Fruit fly (Drosophila melanogaster) whole organism, embryonic: ENCODE measurements around the gene Tace.

Source experiments
- ATbp ChIP-seq: fragments of 200-800 bp; sonication (Bioruptor generic); optimal IDR thresholded peaks from 2 replicates; lab custom pipeline; 2017; ENCODE audit warnings: missing biosample characterization, mild to moderate bottlenecking, missing genetic modification characterization, missing genetic modification reagents
- CG10147 ChIP-seq: fragments of 200-800 bp; sonication (Bioruptor generic); optimal IDR thresholded peaks from 2 replicates; lab custom pipeline; 2019; ENCODE audit warnings: missing biosample characterization, mild to moderate bottlenecking, missing genetic modification characterization, moderate library complexity
- CG10431 ChIP-seq: fragments of 200-800 bp; sonication (Bioruptor generic); optimal IDR thresholded peaks from 3 replicates; lab custom pipeline; 2018; ENCODE audit warnings: missing biosample characterization, mild to moderate bottlenecking, missing genetic modification characterization
- CG10565 ChIP-seq: fragments of 200-800 bp; sonication (Bioruptor generic); optimal IDR thresholded peaks from 3 replicates; lab custom pipeline; 2016; ENCODE audit warnings: missing biosample characterization, mild to moderate bottlenecking, missing genetic modification characterization
- CG12071 ChIP-seq: fragments of 200-800 bp; sonication (Bioruptor generic); optimal IDR thresholded peaks from 3 replicates; lab custom pipeline; 2018; ENCODE audit warnings: missing biosample characterization, mild to moderate bottlenecking, missing genetic modification characterization
- CG13123 ChIP-seq: fragments of 200-800 bp; sonication (Bioruptor generic); optimal IDR thresholded peaks from 2 replicates; lab custom pipeline; 2016; ENCODE audit warnings: missing biosample characterization, missing genetic modification characterization
- CG13287 ChIP-seq: fragments of 200-800 bp; sonication (Bioruptor generic); IDR thresholded peaks from 2 replicates; pipeline ENCODE4 v1.3.6; 2022; ENCODE audit warnings: missing biosample characterization, missing genetic modification characterization; ENCODE audit not compliant: partially characterized antibody
- CG13775 ChIP-seq: fragments of 200-800 bp; sonication (Bioruptor generic); optimal IDR thresholded peaks from 3 replicates; lab custom pipeline; 2017; ENCODE audit warnings: missing biosample characterization, mild to moderate bottlenecking, missing genetic modification characterization
- CG14965 ChIP-seq: fragments of 200-800 bp; sonication (Bioruptor generic); optimal IDR thresholded peaks from 2 replicates; lab custom pipeline; 2016; ENCODE audit warnings: missing biosample characterization, missing genetic modification characterization, borderline replicate concordance
- CG15073 ChIP-seq: fragments of 200-800 bp; sonication (Bioruptor generic); optimal IDR thresholded peaks from 2 replicates; lab custom pipeline; 2016; ENCODE audit warnings: missing biosample characterization, missing genetic modification characterization
- CG1529 ChIP-seq: fragments of 200-800 bp; sonication (Bioruptor generic); optimal IDR thresholded peaks from 3 replicates; lab custom pipeline; 2018; ENCODE audit warnings: missing biosample characterization, missing genetic modification characterization
- CG16779 ChIP-seq: fragments of 200-800 bp; sonication (Bioruptor generic); IDR thresholded peaks from 2 replicates; pipeline ENCODE4 v1.3.6; 2022; ENCODE audit warnings: missing biosample characterization, missing genetic modification characterization
- CG17612 ChIP-seq: fragments of 200-800 bp; sonication (Bioruptor generic); IDR thresholded peaks from 2 replicates; pipeline ENCODE4 v1.3.6; 2022; ENCODE audit warnings: missing biosample characterization, missing genetic modification characterization
- CG31365 ChIP-seq: fragments of 200-800 bp; sonication (Bioruptor generic); optimal IDR thresholded peaks from 2 replicates; lab custom pipeline; 2018; ENCODE audit warnings: missing biosample characterization, mild to moderate bottlenecking, missing genetic modification characterization
- CG6683 ChIP-seq: fragments of 200-800 bp; sonication (Bioruptor generic); optimal IDR thresholded peaks from 2 replicates; lab custom pipeline; 2017; ENCODE audit warnings: missing biosample characterization, mild to moderate bottlenecking, missing genetic modification characterization, missing genetic modification reagents
- CG7556 ChIP-seq: fragments of 200-800 bp; sonication (Bioruptor generic); optimal IDR thresholded peaks from 2 replicates; lab custom pipeline; 2017; ENCODE audit warnings: missing biosample characterization, mild to moderate bottlenecking, missing genetic modification characterization
- CTCF ChIP-seq: fragments of 200-800 bp; sonication (Bioruptor generic); optimal IDR thresholded peaks from 2 replicates; lab custom pipeline; 2017; ENCODE audit warnings: missing biosample characterization, mild to moderate bottlenecking, missing genetic modification characterization, moderate library complexity
- Dek ChIP-seq: fragments of 200-800 bp; sonication (Bioruptor generic); optimal IDR thresholded peaks from 3 replicates; lab custom pipeline; 2019; ENCODE audit warnings: missing biosample characterization, mild to moderate bottlenecking, missing genetic modification characterization, moderate library complexity
- Dll ChIP-seq: fragments of 200-800 bp; sonication (Bioruptor generic); IDR thresholded peaks from 4 replicates; pipeline ENCODE4 v1.3.6; 2022; ENCODE audit warnings: missing biosample characterization, missing genetic modification characterization; ENCODE audit not compliant: partially characterized antibody
- Eip74EF ChIP-seq, 2 experiments: fragments of 200-800 bp in 1 of 2; fragments of >200 bp in 1 of 2; sonication (Bioruptor generic) in 1 of 2; optimal IDR thresholded peaks; 2 replicates each; lab custom pipeline; 2017 to 2019; ENCODE audit warnings: missing biosample characterization in 2 of 2, missing genetic modification characterization in 2 of 2, mild to moderate bottlenecking in 1 of 2, moderate library complexity in 1 of 2
- Ets97D ChIP-seq: fragments of 200-800 bp; sonication (Bioruptor generic); optimal IDR thresholded peaks from 3 replicates; lab custom pipeline; 2016; ENCODE audit warnings: missing biosample characterization, missing genetic modification characterization
- Fer2 ChIP-seq: fragments of 200-800 bp; sonication (Bioruptor generic); optimal IDR thresholded peaks from 2 replicates; lab custom pipeline; 2018; ENCODE audit warnings: missing biosample characterization, mild to moderate bottlenecking, missing genetic modification characterization, moderate library complexity
- GATAe ChIP-seq: fragments of 200-800 bp; sonication (Bioruptor generic); conservative IDR thresholded peaks from 2 replicates; pipeline ENCODE4 v1.3.6; 2022; ENCODE audit warnings: missing biosample characterization, missing genetic modification characterization
- MBD-R2 ChIP-seq: fragments of 200-800 bp; sonication (Bioruptor generic); IDR thresholded peaks from 2 replicates; pipeline ENCODE4 v1.3.6; 2022; ENCODE audit warnings: missing biosample characterization, missing genetic modification characterization
- NfI ChIP-seq: fragments of 200-800 bp; sonication (Bioruptor generic); optimal IDR thresholded peaks from 3 replicates; lab custom pipeline; 2018; ENCODE audit warnings: missing biosample characterization, mild to moderate bottlenecking, missing genetic modification characterization, moderate library complexity
- Ravus ChIP-seq: fragments of 200-800 bp; sonication (Bioruptor generic); IDR thresholded peaks from 2 replicates; pipeline ENCODE4 v1.3.6; 2022; ENCODE audit warnings: missing biosample characterization, missing genetic modification characterization
- Rx ChIP-seq: fragments of 200-800 bp; sonication (Bioruptor generic); IDR thresholded peaks from 2 replicates; pipeline ENCODE4 v1.3.6; 2022; ENCODE audit warnings: missing biosample characterization, missing genetic modification characterization
- Sry-δ ChIP-seq: fragments of 200-800 bp; sonication (Bioruptor generic); optimal IDR thresholded peaks from 2 replicates; lab custom pipeline; 2016; ENCODE audit warnings: missing biosample characterization, missing genetic modification characterization
- bigmax ChIP-seq: fragments of 200-800 bp; sonication (Bioruptor generic); optimal IDR thresholded peaks from 2 replicates; lab custom pipeline; 2018; ENCODE audit warnings: missing biosample characterization, mild to moderate bottlenecking, missing genetic modification characterization
- corto ChIP-seq: fragments of 200-800 bp; sonication (Bioruptor generic); optimal IDR thresholded peaks from 2 replicates; lab custom pipeline; 2016; ENCODE audit warnings: missing biosample characterization, mild to moderate bottlenecking, missing genetic modification characterization, moderate library complexity
- disco-r ChIP-seq: fragments of 200-800 bp; sonication (Bioruptor generic); optimal IDR thresholded peaks from 2 replicates; lab custom pipeline; 2016; ENCODE audit warnings: missing biosample characterization, missing genetic modification characterization
- eyg ChIP-seq: fragments of 200-800 bp; sonication (Bioruptor generic); optimal IDR thresholded peaks from 3 replicates; lab custom pipeline; 2016; ENCODE audit warnings: missing biosample characterization, missing genetic modification characterization
- grau ChIP-seq: fragments of 200-800 bp; optimal IDR thresholded peaks from 3 replicates; lab custom pipeline; 2019; ENCODE audit warnings: missing biosample characterization, mild to moderate bottlenecking, missing genetic modification characterization, moderate library complexity
- h ChIP-seq: fragments of >200 bp; optimal IDR thresholded peaks from 2 replicates; lab custom pipeline; 2017
- insv ChIP-seq, 2 experiments: fragments of 200-800 bp; sonication (Bioruptor generic); optimal IDR thresholded peaks; 3 replicates each; lab custom pipeline; 2016 to 2018; ENCODE audit warnings: missing biosample characterization in 2 of 2, missing genetic modification characterization in 2 of 2
- inv ChIP-seq: fragments of 200-800 bp; sonication (Bioruptor generic); IDR thresholded peaks from 2 replicates; pipeline ENCODE4 v1.3.6; 2022; ENCODE audit warnings: missing biosample characterization, missing genetic modification characterization; ENCODE audit not compliant: partially characterized antibody
- mld ChIP-seq: fragments of 200-800 bp; sonication (Bioruptor generic); IDR thresholded peaks from 3 replicates; pipeline ENCODE4 v1.3.6; 2022; ENCODE audit warnings: missing biosample characterization, missing genetic modification characterization; ENCODE audit not compliant: partially characterized antibody
- nau ChIP-seq: fragments of 200-800 bp; sonication (Bioruptor generic); optimal IDR thresholded peaks from 3 replicates; lab custom pipeline; 2017; ENCODE audit warnings: missing biosample characterization, mild to moderate bottlenecking, missing genetic modification characterization, missing genetic modification reagents
- pros ChIP-seq: fragments of 200-800 bp; sonication (Bioruptor generic); optimal IDR thresholded peaks from 3 replicates; lab custom pipeline; 2019; ENCODE audit warnings: missing biosample characterization, mild to moderate bottlenecking, missing genetic modification characterization, moderate library complexity
- psq ChIP-seq: fragments of 200-800 bp; sonication (Bioruptor generic); optimal IDR thresholded peaks from 2 replicates; lab custom pipeline; 2017; ENCODE audit warnings: missing biosample characterization, missing genetic modification characterization
- pzg ChIP-seq: fragments of 200-800 bp; sonication (Bioruptor generic); optimal IDR thresholded peaks from 3 replicates; lab custom pipeline; 2018; ENCODE audit warnings: missing biosample characterization, mild to moderate bottlenecking, missing genetic modification characterization, moderate library complexity
- ranshi ChIP-seq: fragments of 200-800 bp; sonication (Bioruptor generic); IDR thresholded peaks from 2 replicates; pipeline ENCODE4 v1.3.6; 2022; ENCODE audit warnings: missing biosample characterization, missing genetic modification characterization
- repo ChIP-seq: fragments of 200-800 bp; sonication (Bioruptor generic); optimal IDR thresholded peaks from 2 replicates; lab custom pipeline; 2016; ENCODE audit warnings: missing biosample characterization, missing genetic modification characterization
- run ChIP-seq: fragments of 200-800 bp; sonication (Bioruptor generic); optimal IDR thresholded peaks from 3 replicates; lab custom pipeline; 2018; ENCODE audit warnings: missing biosample characterization, mild to moderate bottlenecking, missing genetic modification characterization
- salm ChIP-seq: fragments of 200-800 bp; sonication (Bioruptor generic); optimal IDR thresholded peaks from 2 replicates; lab custom pipeline; 2018; ENCODE audit warnings: missing biosample characterization, mild to moderate bottlenecking, missing genetic modification characterization
- sens-2 ChIP-seq: fragments of 200-800 bp; sonication (Bioruptor generic); IDR thresholded peaks from 2 replicates; pipeline ENCODE4 v1.3.6; 2022; ENCODE audit warnings: missing biosample characterization, missing genetic modification characterization
- slou ChIP-seq: fragments of 200-800 bp; sonication (Bioruptor generic); optimal IDR thresholded peaks from 3 replicates; lab custom pipeline; 2016; ENCODE audit warnings: missing biosample characterization, missing genetic modification characterization
- tll ChIP-seq, 2 experiments: fragments of 200-800 bp in 1 of 2; fragments of >200 bp in 1 of 2; sonication (Bioruptor generic) in 1 of 2; optimal IDR thresholded peaks; 2 replicates each; lab custom pipeline; 2017 to 2019; ENCODE audit warnings: missing biosample characterization in 2 of 2, missing genetic modification characterization in 2 of 2, mild to moderate bottlenecking in 1 of 2, moderate library complexity in 1 of 2
- tna ChIP-seq: fragments of 200-800 bp; sonication (Bioruptor generic); IDR thresholded peaks from 2 replicates; pipeline ENCODE4 v1.3.6; 2022; ENCODE audit warnings: missing biosample characterization, missing genetic modification characterization; ENCODE audit not compliant: partially characterized antibody
- unpg ChIP-seq: fragments of 200-800 bp; sonication (Bioruptor generic); optimal IDR thresholded peaks from 3 replicates; lab custom pipeline; 2018; ENCODE audit warnings: missing biosample characterization, mild to moderate bottlenecking, missing genetic modification characterization, moderate library complexity

The Tace gene

dm6 chr3R:30014977-30015514, 14.7 kb downstream of the Tace start, which contains the start of gene CG7920 (continued):
- TF ChIP-seq mld, result peak; percentile 13; the same call in 1 of the 3 replicates
- TF ChIP-seq grau, result peak; percentile 34
- no peak for TF ChIP-seq Ets97D
- peak; percentile 29; the same call in 1 of the 2 replicates for TF ChIP-seq MBD-R2
- TF ChIP-seq CG6683, result no peak
- peak; percentile 24 for TF ChIP-seq CG12071 (GFP tag; lab: Kevin White, UChicago)
- no peak for TF ChIP-seq Rx (GFP tag; lab: Robert Waterston, UW)
- no peak for TF ChIP-seq insv (GFP tag; optimal IDR thresholded peaks at IDR 0.05; lab: Kevin White, UChicago)
- no peak; the same call in 1 of the 2 replicates for TF ChIP-seq tna (GFP tag; lab: Robert Waterston, UW)
- TF ChIP-seq CG10565 (GFP tag; lab: Kevin White, UChicago), result no peak
- no peak for TF ChIP-seq CG13123 (GFP tag; lab: Kevin White, UChicago)
- TF ChIP-seq corto (GFP tag; lab: Kevin White, UChicago), result no peak
- no peak for TF ChIP-seq CG13775 (GFP tag; lab: Kevin White, UChicago)
- peak; percentile 74 for TF ChIP-seq Sry-δ
- no peak for TF ChIP-seq CG10431 (GFP tag; lab: Kevin White, UChicago)
- TF ChIP-seq unpg (GFP tag; lab: Kevin White, UChicago), result peak; percentile 8
- TF ChIP-seq Ravus (GFP tag; lab: Robert Waterston, UW), result no peak
- no peak for TF ChIP-seq GATAe (GFP tag; lab: Robert Waterston, UW)
- no peak for TF ChIP-seq CG17612 (GFP tag; lab: Robert Waterston, UW)
- TF ChIP-seq run (tag; lab: Kevin White, UChicago), result no peak
- peak; percentile 22 for TF ChIP-seq Dek (tag; lab: Kevin White, UChicago)
- TF ChIP-seq CG16779 (GFP tag; lab: Robert Waterston, UW), result no peak
- TF ChIP-seq slou (GFP tag; lab: Kevin White, UChicago), result no peak
- no peak for TF ChIP-seq CG1529 (GFP tag; lab: Kevin White, UChicago)
- peak; percentile 89 for TF ChIP-seq CG13287 (GFP tag; lab: Robert Waterston, UW)
- peak; percentile 89 for TF ChIP-seq Dll (GFP tag; lab: Robert Waterston, UW)
- peak; percentile 43 for TF ChIP-seq CG10147
- TF ChIP-seq psq (GFP tag; lab: Kevin White, UChicago), result no peak
- no peak for TF ChIP-seq h (lab: Kevin White, UChicago)
- no peak for TF ChIP-seq repo (GFP tag; lab: Kevin White, UChicago)
- TF ChIP-seq bigmax (GFP tag; lab: Kevin White, UChicago), result no peak
- TF ChIP-seq CG15073 (GFP tag; lab: Kevin White, UChicago), result no peak
- no peak for TF ChIP-seq Fer2 (tag; lab: Kevin White, UChicago)
- TF ChIP-seq nau (GFP tag; lab: Kevin White, UChicago), result peak; percentile 12
- TF ChIP-seq disco-r (GFP tag; lab: Kevin White, UChicago), result no peak
- TF ChIP-seq NfI (GFP tag; lab: Kevin White, UChicago), result peak; percentile 25
- TF ChIP-seq Eip74EF (GFP tag; optimal IDR thresholded peaks at IDR 0.05; lab: Kevin White, UChicago), result no peak
- no peak for TF ChIP-seq ATbp (GFP tag; lab: Kevin White, UChicago)
- peak; percentile 86 for TF ChIP-seq pzg (GFP tag; lab: Kevin White, UChicago)
- peak; percentile 34 for TF ChIP-seq eyg (GFP tag; lab: Kevin White, UChicago)
- no peak for TF ChIP-seq salm
- no peak for TF ChIP-seq tll (GFP tag; optimal IDR thresholded peaks at IDR 0.05; lab: Kevin White, UChicago)
- TF ChIP-seq inv (GFP tag; lab: Robert Waterston, UW), result peak; percentile 46; the same call in 1 of the 2 replicates
- TF ChIP-seq sens-2, result no peak
- peak; percentile 75 for TF ChIP-seq CTCF (GFP tag; lab: Kevin White, UChicago)
- no peak for TF ChIP-seq pros (GFP tag; lab: Kevin White, UChicago)
- no peak; the same call in 1 of the 2 replicates for TF ChIP-seq ranshi (GFP tag; lab: Robert Waterston, UW)
- no peak for TF ChIP-seq CG14965 (GFP tag; lab: Kevin White, UChicago)
- peak; percentile 23 for TF ChIP-seq CG7556
- no peak for TF ChIP-seq CG31365 (tag; lab: Kevin White, UChicago)
